Fruit fly (Drosophila melanogaster) whole organism, wandering third instar larva: ENCODE data around the gene Irk1.

Experiments
- Abd-B ChIP-seq: fragments of >200 bp; optimal IDR thresholded peaks from 2 replicates; lab custom pipeline; 2017; ENCODE audit warnings: missing biosample characterization, missing genetic modification characterization
- CrebA ChIP-seq: fragments of 200-800 bp; sonication (Bioruptor generic); optimal IDR thresholded peaks from 2 replicates; lab custom pipeline; 2016; ENCODE audit warnings: missing biosample characterization, mild to moderate bottlenecking, missing genetic modification characterization, borderline replicate concordance
- dl ChIP-seq, 2 experiments: fragments of 175-275, 200-275 bp in 1 of 2; fragments of 200-275 bp in 1 of 2; sonication (Bioruptor generic); optimal IDR thresholded peaks; lab custom pipeline; 2018; ENCODE audit warnings: mild to moderate bottlenecking in 2 of 2, missing biosample characterization in 2 of 2, missing genetic modification characterization in 2 of 2, moderate library complexity in 2 of 2; ENCODE audit not compliant: partially characterized antibody in 2 of 2, insufficient read depth in 1 of 2
- dmrt93B ChIP-seq: fragments of 200-800 bp; sonication (Bioruptor generic); optimal IDR thresholded peaks from 2 replicates; lab custom pipeline; 2018; ENCODE audit warnings: missing biosample characterization, mild to moderate bottlenecking, missing genetic modification characterization
- dsf ChIP-seq: sonication (Bioruptor generic); optimal IDR thresholded peaks from 2 replicates; lab custom pipeline; 2016; ENCODE audit warnings: missing biosample characterization, missing genetic modification characterization, borderline replicate concordance
- h ChIP-seq: fragments of 200-800 bp; sonication (Bioruptor generic); optimal IDR thresholded peaks from 3 replicates; lab custom pipeline; 2016; ENCODE audit warnings: missing biosample characterization, mild to moderate bottlenecking, missing genetic modification characterization
- jim ChIP-seq: fragments of 175-275, 200-325 bp; sonication (Bioruptor generic); optimal IDR thresholded peaks from 2 replicates; lab custom pipeline; 2016; ENCODE audit warnings: missing biosample characterization, mild to moderate bottlenecking, missing genetic modification characterization
- usp ChIP-seq: fragments of >200 bp; optimal IDR thresholded peaks from 2 replicates; lab custom pipeline; 2017; ENCODE audit warnings: missing biosample characterization, missing genetic modification characterization

DNA sequence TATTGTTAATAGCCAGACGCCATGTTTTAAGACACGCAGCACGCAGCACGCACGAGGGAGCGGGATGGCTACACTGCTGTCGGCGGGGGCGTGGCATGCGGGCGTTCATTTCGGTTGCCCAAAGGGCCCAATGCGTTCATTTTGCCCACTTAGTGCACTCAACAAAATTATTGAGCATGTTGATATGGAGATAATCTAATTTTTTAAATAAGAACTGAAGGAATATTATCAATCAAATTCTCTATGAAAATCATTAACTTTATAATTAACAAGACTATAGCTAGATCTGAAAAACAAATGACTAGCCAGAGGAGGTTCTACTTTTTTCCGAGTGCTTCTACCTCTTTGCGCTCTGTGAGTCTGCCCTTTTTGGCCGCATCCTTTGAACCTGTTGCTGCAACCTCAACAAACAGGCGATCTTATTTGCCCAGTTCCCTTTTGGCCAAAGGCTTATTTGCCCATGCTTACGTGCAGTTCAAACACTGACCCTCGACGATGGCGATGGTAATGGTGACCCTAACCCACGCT is 34.8 kb upstream of the Irk1 start:
- no peak for TF ChIP-seq CrebA (GFP tag; lab: Kevin White, UChicago)
- no peak for TF ChIP-seq h (GFP tag; lab: Kevin White, UChicago)
- no peak for TF ChIP-seq usp (GFP tag; lab: Kevin White, UChicago)
- no peak for TF ChIP-seq Abd-B (GFP tag; lab: Kevin White, UChicago)
- no peak for TF ChIP-seq dsf
- no peak for TF ChIP-seq dl (GFP tag; optimal IDR thresholded peaks at IDR 0.05; lab: Kevin White, UChicago; ENCODE audit: insufficient read depth in 1 of 2, partially characterized antibody in 2 of 2)
- no peak for TF ChIP-seq jim
- TF ChIP-seq dmrt93B (GFP tag; lab: Kevin White, UChicago) = no peak
